Fruit fly (Drosophila melanogaster) whole organism, embryonic: Measurements from ENCODE around the gene Rbfox1.

ENCODE experiments used
- Bgb ChIP-seq: fragments of 200-800 bp; sonication (Bioruptor generic); IDR thresholded peaks from 2 replicates; pipeline ENCODE4 v1.3.6; 2022; ENCODE audit warnings: missing biosample characterization, missing genetic modification characterization; ENCODE audit not compliant: partially characterized antibody
- CG12104 ChIP-seq: fragments of 200-800 bp; sonication (Bioruptor generic); optimal IDR thresholded peaks from 3 replicates; lab custom pipeline; 2016; ENCODE audit warnings: missing biosample characterization, missing genetic modification characterization
- CG12942 ChIP-seq: fragments of 200-800 bp; sonication (Bioruptor generic); optimal IDR thresholded peaks from 3 replicates; lab custom pipeline; 2016; ENCODE audit warnings: missing biosample characterization, missing genetic modification characterization
- CG13287 ChIP-seq: fragments of 200-800 bp; sonication (Bioruptor generic); IDR thresholded peaks from 2 replicates; pipeline ENCODE4 v1.3.6; 2022; ENCODE audit warnings: missing biosample characterization, missing genetic modification characterization; ENCODE audit not compliant: partially characterized antibody
- CG1832 ChIP-seq: fragments of 200-800 bp; sonication (Bioruptor generic); optimal IDR thresholded peaks from 2 replicates; lab custom pipeline; 2017; ENCODE audit warnings: missing biosample characterization, mild to moderate bottlenecking, missing genetic modification characterization, inconsistent platforms
- CG18599 ChIP-seq: fragments of 200-800 bp; sonication (Bioruptor generic); optimal IDR thresholded peaks from 3 replicates; lab custom pipeline; 2017; ENCODE audit warnings: missing biosample characterization, missing genetic modification characterization, mild to moderate bottlenecking, moderate library complexity, missing genetic modification reagents
- CG2202 ChIP-seq: fragments of 200-800 bp; sonication (Bioruptor generic); optimal IDR thresholded peaks from 2 replicates; lab custom pipeline; 2018; ENCODE audit warnings: missing biosample characterization, mild to moderate bottlenecking, missing genetic modification characterization
- CG34422 ChIP-seq: fragments of 200-800 bp; sonication (Bioruptor generic); IDR thresholded peaks from 3 replicates; pipeline ENCODE4 v1.3.6; 2022; ENCODE audit warnings: missing biosample characterization, missing genetic modification characterization
- CG3726 ChIP-seq: fragments of 200-800 bp; sonication (Bioruptor generic); IDR thresholded peaks from 3 replicates; pipeline ENCODE4, ENCODE4 v1.3.6; 2022; ENCODE audit warnings: missing biosample characterization, missing genetic modification characterization
- CG4707 ChIP-seq: fragments of 200-800 bp; sonication (Bioruptor generic); optimal IDR thresholded peaks from 2 replicates; lab custom pipeline; 2018; ENCODE audit warnings: missing biosample characterization, mild to moderate bottlenecking, missing genetic modification characterization, moderate library complexity
- CG6272 ChIP-seq: fragments of 200-800 bp; sonication (Bioruptor generic); IDR thresholded peaks from 2 replicates; pipeline ENCODE4 v1.3.6; 2022; ENCODE audit warnings: missing biosample characterization, missing genetic modification characterization
- CG6654 ChIP-seq: fragments of 200-800 bp; sonication (Bioruptor generic); optimal IDR thresholded peaks from 2 replicates; lab custom pipeline; 2017; ENCODE audit warnings: missing biosample characterization, mild to moderate bottlenecking, missing genetic modification characterization
- CG6791 ChIP-seq: fragments of 200-800 bp; sonication (Bioruptor generic); IDR thresholded peaks from 3 replicates; pipeline ENCODE4 v1.3.6; 2022; ENCODE audit warnings: missing biosample characterization, missing genetic modification characterization; ENCODE audit not compliant: partially characterized antibody
- CG7987 ChIP-seq: fragments of 200-800 bp; sonication (Bioruptor generic); optimal IDR thresholded peaks from 2 replicates; lab custom pipeline; 2018; ENCODE audit warnings: missing biosample characterization, mild to moderate bottlenecking, missing genetic modification characterization, moderate library complexity
- CG8478 ChIP-seq: fragments of >200 bp; optimal IDR thresholded peaks from 2 replicates; lab custom pipeline; 2018
- CG9797 ChIP-seq: fragments of 200-800 bp; sonication (Bioruptor generic); optimal IDR thresholded peaks from 3 replicates; lab custom pipeline; 2018; ENCODE audit warnings: missing biosample characterization, mild to moderate bottlenecking, missing genetic modification characterization
- Dek ChIP-seq: fragments of 200-800 bp; sonication (Bioruptor generic); optimal IDR thresholded peaks from 3 replicates; lab custom pipeline; 2019; ENCODE audit warnings: missing biosample characterization, mild to moderate bottlenecking, missing genetic modification characterization, moderate library complexity
- Dfd ChIP-seq, 2 experiments: fragments of >200 bp; optimal IDR thresholded peaks; 2 replicates each; lab custom pipeline; 2017; ENCODE audit warnings: missing biosample characterization in 2 of 2, missing genetic modification characterization in 2 of 2
- Gsc ChIP-seq: fragments of 200-800 bp; sonication (Bioruptor generic); IDR thresholded peaks from 2 replicates; pipeline ENCODE4 v1.3.6; 2022; ENCODE audit warnings: missing biosample characterization, missing genetic modification characterization
- H15 ChIP-seq: fragments of 200-800 bp; sonication (Bioruptor generic); IDR thresholded peaks from 3 replicates; pipeline ENCODE4 v1.3.6; 2022; ENCODE audit warnings: missing biosample characterization, missing genetic modification characterization
- HmgD ChIP-seq: fragments of 200-800 bp; sonication (Bioruptor generic); optimal IDR thresholded peaks from 3 replicates; lab custom pipeline; 2016; ENCODE audit warnings: missing biosample characterization, missing genetic modification characterization
- Hr39 ChIP-seq: fragments of >200 bp; optimal IDR thresholded peaks from 2 replicates; lab custom pipeline; 2017
- Mes4 ChIP-seq: fragments of 200-800 bp; sonication (Bioruptor generic); optimal IDR thresholded peaks from 2 replicates; lab custom pipeline; 2016; ENCODE audit warnings: missing biosample characterization, missing genetic modification characterization
- NC2α ChIP-seq: fragments of 200-800 bp; sonication (Bioruptor generic); optimal IDR thresholded peaks from 2 replicates; lab custom pipeline; 2016; ENCODE audit warnings: missing biosample characterization, missing genetic modification characterization
- Optix ChIP-seq: fragments of 200-800 bp; sonication (Bioruptor generic); IDR thresholded peaks from 3 replicates; pipeline ENCODE4 v1.3.6; 2022; ENCODE audit warnings: missing biosample characterization, missing genetic modification characterization
- aop ChIP-seq: fragments of 200-800 bp; sonication (Bioruptor generic); IDR thresholded peaks from 2 replicates; pipeline ENCODE4 v1.3.6; 2022; ENCODE audit warnings: missing biosample characterization, missing genetic modification characterization
- cato ChIP-seq: fragments of 200-800 bp; sonication (Bioruptor generic); optimal IDR thresholded peaks from 2 replicates; lab custom pipeline; 2016; ENCODE audit warnings: missing biosample characterization, missing genetic modification characterization, borderline replicate concordance
- crol ChIP-seq: fragments of 200-800 bp; sonication (Bioruptor generic); IDR thresholded peaks from 2 replicates; pipeline ENCODE4 v1.3.6; 2022; ENCODE audit warnings: missing biosample characterization, missing genetic modification characterization
- crp ChIP-seq, 2 experiments: fragments of 200-800 bp; sonication (Bioruptor generic); optimal IDR thresholded peaks; 2 replicates in 1 of 2; 3 replicates in 1 of 2; lab custom pipeline; 2017; ENCODE audit warnings: missing biosample characterization in 2 of 2, missing genetic modification characterization in 2 of 2, mild to moderate bottlenecking in 1 of 2, moderate library complexity in 1 of 2
- dmrt11E ChIP-seq: fragments of 200-800 bp; sonication (Bioruptor generic); optimal IDR thresholded peaks from 3 replicates; lab custom pipeline; 2018; ENCODE audit warnings: missing biosample characterization, mild to moderate bottlenecking, missing genetic modification characterization, moderate library complexity
- fru ChIP-seq: fragments of >200 bp; optimal IDR thresholded peaks from 2 replicates; lab custom pipeline; 2017
- inv ChIP-seq: fragments of 200-800 bp; sonication (Bioruptor generic); IDR thresholded peaks from 2 replicates; pipeline ENCODE4 v1.3.6; 2022; ENCODE audit warnings: missing biosample characterization, missing genetic modification characterization; ENCODE audit not compliant: partially characterized antibody
- kah ChIP-seq: fragments of 200-800 bp; sonication (Bioruptor generic); optimal IDR thresholded peaks from 2 replicates; lab custom pipeline; 2018; ENCODE audit warnings: missing biosample characterization, mild to moderate bottlenecking, missing genetic modification characterization
- knrl ChIP-seq: fragments of 200-800 bp; sonication (Bioruptor generic); IDR thresholded peaks from 3 replicates; pipeline ENCODE4 v1.3.6; 2022; ENCODE audit warnings: missing biosample characterization, missing genetic modification characterization; ENCODE audit not compliant: partially characterized antibody
- lmd ChIP-seq: fragments of 200-800 bp; sonication (Bioruptor generic); IDR thresholded peaks from 2 replicates; pipeline ENCODE4 v1.3.6; 2022; ENCODE audit warnings: missing biosample characterization, missing genetic modification characterization
- lov ChIP-seq, 2 experiments: fragments of 200-800 bp in 1 of 2; fragments of >200 bp in 1 of 2; sonication (Bioruptor generic) in 1 of 2; IDR thresholded peaks in 1 of 2; optimal IDR thresholded peaks in 1 of 2; 2 replicates in 1 of 2; 3 replicates in 1 of 2; pipeline versions ENCODE4 v1.3.6 to Lab custom; 2017 to 2022; ENCODE audit warnings: missing biosample characterization in 1 of 2, missing genetic modification characterization in 1 of 2
- pita ChIP-seq: fragments of 200-800 bp; sonication (Bioruptor generic); optimal IDR thresholded peaks from 2 replicates; lab custom pipeline; 2017; ENCODE audit warnings: missing biosample characterization, mild to moderate bottlenecking, missing genetic modification characterization
- prd ChIP-seq, 3 experiments: fragments of >200 bp in 2 of 3; fragments of 200-800 bp in 1 of 3; sonication (Bioruptor generic) in 1 of 3; optimal IDR thresholded peaks in 2 of 3; IDR thresholded peaks in 1 of 3; 2 replicates in 2 of 3; 3 replicates in 1 of 3; pipeline versions ENCODE4 v1.3.6 to Lab custom; 2017 to 2022; ENCODE audit warnings: missing biosample characterization in 1 of 3, missing genetic modification characterization in 1 of 3
- pum ChIP-seq: fragments of 200-800 bp; sonication (Bioruptor generic); optimal IDR thresholded peaks from 2 replicates; lab custom pipeline; 2016; ENCODE audit warnings: missing biosample characterization, missing genetic modification characterization
- pzg ChIP-seq: fragments of 200-800 bp; sonication (Bioruptor generic); optimal IDR thresholded peaks from 3 replicates; lab custom pipeline; 2018; ENCODE audit warnings: missing biosample characterization, mild to moderate bottlenecking, missing genetic modification characterization, moderate library complexity
- slou ChIP-seq: fragments of 200-800 bp; sonication (Bioruptor generic); optimal IDR thresholded peaks from 3 replicates; lab custom pipeline; 2016; ENCODE audit warnings: missing biosample characterization, missing genetic modification characterization
- sob ChIP-seq: fragments of 200-800 bp; sonication (Bioruptor generic); IDR thresholded peaks from 2 replicates; pipeline ENCODE4 v1.3.6; 2022; ENCODE audit warnings: missing biosample characterization, missing genetic modification characterization
- ssp ChIP-seq: fragments of 200-800 bp; sonication (Bioruptor generic); IDR thresholded peaks from 2 replicates; pipeline ENCODE4 v1.3.6; 2022; ENCODE audit warnings: missing biosample characterization, missing genetic modification characterization
- trem ChIP-seq: fragments of 200-800 bp; optimal IDR thresholded peaks from 3 replicates; lab custom pipeline; 2019; ENCODE audit warnings: missing biosample characterization, mild to moderate bottlenecking, missing genetic modification characterization, moderate library complexity
- vvl ChIP-seq: fragments of 200-800 bp; sonication (Bioruptor generic); IDR thresholded peaks from 2 replicates; pipeline ENCODE4 v1.3.6; 2022; ENCODE audit warnings: missing biosample characterization, missing genetic modification characterization
- wor ChIP-seq: fragments of 200-800 bp; sonication (Bioruptor generic); IDR thresholded peaks from 2 replicates; pipeline ENCODE4 v1.3.6; 2022; ENCODE audit warnings: missing biosample characterization, missing genetic modification characterization

Gene Rbfox1

DNA sequence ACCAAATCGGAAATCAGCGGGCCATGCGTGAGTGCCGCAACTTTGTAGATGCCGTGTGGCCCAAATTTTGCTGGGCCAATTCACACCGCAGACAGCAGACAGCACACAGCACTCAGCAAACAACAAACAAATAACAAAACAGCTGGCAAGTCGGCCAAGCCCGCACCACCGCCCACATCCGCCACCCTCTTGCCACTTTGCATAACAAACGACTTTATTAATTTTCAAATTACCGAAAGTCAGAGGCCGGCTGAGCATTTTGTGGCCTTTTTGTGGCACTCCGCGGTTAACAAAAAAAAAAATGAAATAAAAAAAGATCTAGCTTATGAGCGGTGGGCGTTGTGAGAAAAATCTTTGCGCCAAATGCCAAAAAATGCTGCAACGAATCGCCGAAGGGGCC lies 31.5 kb upstream of the Rbfox1 start (continued):
- TF ChIP-seq vvl = peak; percentile 65
- no peak for TF ChIP-seq kah
- TF ChIP-seq CG1832 (GFP tag; lab: Kevin White, UChicago) = no peak
- no peak for TF ChIP-seq trem (tag; lab: Kevin White, UChicago)
- TF ChIP-seq pita (GFP tag; lab: Kevin White, UChicago) = no peak
- no peak for TF ChIP-seq CG6791 (GFP tag; lab: Robert Waterston, UW)

- TF ChIP-seq Dfd (GFP tag; optimal IDR thresholded peaks at IDR 0.05; lab: Kevin White, UChicago) (no peak), Hr39 (lab: Kevin White, UChicago) (no peak), pum (GFP tag; lab: Kevin White, UChicago) (no peak), ssp (GFP tag; lab: Robert Waterston, UW) (no peak), prd (optimal IDR thresholded peaks at IDR 0.05; lab: Kevin White, UChicago) (no peak), prd (GFP tag; IDR thresholded peaks at IDR 0.05; lab: Robert Waterston, UW) (no peak), CG12942 (GFP tag; lab: Kevin White, UChicago) (no peak), Gsc (GFP tag; lab: Robert Waterston, UW) (no peak), CG18599 (GFP tag; lab: Kevin White, UChicago) (no peak), inv (GFP tag; lab: Robert Waterston, UW) (no peak), crp (GFP tag; optimal IDR thresholded peaks at IDR 0.05; lab: Kevin White, UChicago) (no peak), lov (optimal IDR thresholded peaks at IDR 0.05; lab: Kevin White, UChicago) (no peak), lov (GFP tag; IDR thresholded peaks at IDR 0.05; lab: Robert Waterston, UW) (no peak), crol (GFP tag; lab: Robert Waterston, UW) (no peak), cato (GFP tag; lab: Kevin White, UChicago) (no peak), CG34422 (GFP tag; lab: Robert Waterston, UW) (no peak), CG2202 (tag; lab: Kevin White, UChicago) (no peak), H15 (GFP tag; lab: Robert Waterston, UW) (no peak), CG6272 (no peak)
- TF ChIP-seq, all 482 proteins: peak for 0
Measured at dm6 chr3L:10459076-10459475, 22.1 kb upstream of the Rbfox1 start.

DNA sequence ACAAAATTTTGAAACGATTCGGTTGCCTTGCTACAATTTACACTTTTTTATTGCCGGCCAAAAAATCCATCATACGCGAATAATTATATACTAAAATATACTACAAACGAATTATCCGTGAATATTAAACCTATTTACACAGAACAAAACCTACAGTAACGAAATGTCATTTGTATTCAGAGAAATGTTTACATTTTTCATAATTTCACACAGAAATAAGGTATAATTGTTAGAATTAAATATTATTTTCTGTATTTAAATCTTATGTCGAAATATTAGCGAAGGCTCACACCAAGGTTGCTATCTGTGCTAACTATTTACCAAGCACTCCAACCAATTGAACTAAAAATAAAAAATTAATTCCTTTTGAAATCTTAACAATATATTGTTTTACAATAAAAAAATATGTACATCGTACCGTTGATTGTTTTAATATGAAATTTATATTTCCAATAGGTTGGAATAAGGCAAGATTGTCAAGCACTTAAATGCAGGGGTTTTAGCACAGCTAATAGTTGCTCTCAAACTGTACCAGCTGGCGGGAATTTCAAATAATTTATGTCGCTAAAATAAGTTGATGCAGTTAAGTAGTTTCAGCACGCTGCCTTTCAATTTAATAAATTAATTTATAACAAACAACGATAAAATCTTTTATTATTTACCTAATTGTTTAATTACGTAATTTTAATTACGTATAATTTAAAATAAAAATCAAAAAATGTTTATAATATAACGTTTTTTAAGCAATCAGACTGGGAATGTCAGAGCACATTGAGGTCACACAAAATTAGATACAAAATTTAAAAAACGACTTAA lies 18.0 kb upstream of the Rbfox1 start, which contains the start of the genes Gem3 and CG32061:
TSS of gene Gem3 (minus strand) at position 51 of the 816 bp plus-strand sequence.
TSS of gene CG32061 (plus strand) at position 766 of the 816 bp plus-strand sequence.
- TF ChIP-seq lmd (GFP tag; lab: Robert Waterston, UW) (no peak), Optix (GFP tag; lab: Robert Waterston, UW) (no peak), slou (GFP tag; lab: Kevin White, UChicago) (no peak), knrl (GFP tag; lab: Robert Waterston, UW) (peak; percentile 28; the same call in 1 of the 3 replicates), CG3726 (GFP tag; lab: Robert Waterston, UW) (no peak), CG12104 (GFP tag; lab: Kevin White, UChicago) (no peak), pita (GFP tag; lab: Kevin White, UChicago) (peak; percentile 57), trem (tag; lab: Kevin White, UChicago) (peak; percentile 20), HmgD (no peak), fru (lab: Kevin White, UChicago) (no peak), CG6654 (GFP tag; lab: Kevin White, UChicago) (peak; percentile 98), dmrt11E (tag; lab: Kevin White, UChicago) (no peak), NC2α (GFP tag; lab: Kevin White, UChicago) (no peak), pzg (peak; percentile 15), CG9797 (GFP tag; lab: Kevin White, UChicago) (peak; percentile 6), Dek (no peak), Mes4 (GFP tag; lab: Kevin White, UChicago) (no peak), CG13287 (GFP tag; lab: Robert Waterston, UW) (peak; percentile 22; the same call in 1 of the 2 replicates), wor (no peak), sob (GFP tag; lab: Robert Waterston, UW) (no peak), Bgb (GFP tag; lab: Robert Waterston, UW) (no peak), CG7987 (GFP tag; lab: Kevin White, UChicago) (no peak), CG4707 (GFP tag; lab: Kevin White, UChicago) (no peak), CG8478 (lab: Kevin White, UChicago) (peak; percentile 52), aop (GFP tag; lab: Robert Waterston, UW) (no peak)
